Worm (Caenorhabditis elegans) whole organism, L2 larva: Measurements from ENCODE around the gene cup-4.

Experiments used
- C34F6.9 ChIP-seq: fragments of 150-350 bp; optimal IDR thresholded peaks from 2 replicates; lab custom pipeline; 2014; ENCODE audit warnings: missing biosample characterization, missing genetic modification characterization
- Y55F3AM.14 ChIP-seq: fragments of 200-800 bp; sonication (Bioruptor generic); optimal IDR thresholded peaks from 2 replicates; lab custom pipeline; 2018; ENCODE audit warnings: mild to moderate bottlenecking, missing genetic modification characterization, missing compliant biosample characterization
- ZK546.5 ChIP-seq: sonication (generic microtip); optimal IDR thresholded peaks from 2 replicates; lab custom pipeline; 2017; ENCODE audit warnings: missing biosample characterization, missing genetic modification characterization
- alr-1 ChIP-seq: fragments of 150-350 bp; optimal IDR thresholded peaks from 2 replicates; lab custom pipeline; 2014; ENCODE audit warnings: missing biosample characterization, missing genetic modification characterization
- blmp-1 ChIP-seq: sonication (generic microtip); optimal IDR thresholded peaks from 2 replicates; lab custom pipeline; 2017; ENCODE audit warnings: missing genetic modification characterization, mild to moderate bottlenecking, missing compliant biosample characterization, antibody characterized with exemption, moderate library complexity; ENCODE audit not compliant: insufficient read depth
- elt-1 ChIP-seq: fragments of 150-350 bp; optimal IDR thresholded peaks from 2 replicates; lab custom pipeline; 2014; ENCODE audit warnings: missing biosample characterization, missing genetic modification characterization
- elt-3 ChIP-seq: sonication (generic microtip); optimal IDR thresholded peaks from 2 replicates; lab custom pipeline; 2017; ENCODE audit warnings: missing biosample characterization, missing genetic modification characterization
- fos-1 ChIP-seq: fragments of 150-350 bp; optimal IDR thresholded peaks from 2 replicates; lab custom pipeline; 2014; ENCODE audit warnings: missing biosample characterization, missing genetic modification characterization
- gmeb-1 ChIP-seq: fragments of 150-350 bp; optimal IDR thresholded peaks from 2 replicates; lab custom pipeline; 2014; ENCODE audit warnings: missing biosample characterization, missing genetic modification characterization
- lin-11 ChIP-seq: fragments of 150-350 bp; sonication (generic microtip); optimal IDR thresholded peaks from 2 replicates; lab custom pipeline; 2014; ENCODE audit warnings: missing biosample characterization, missing genetic modification characterization, inconsistent platforms, mixed read lengths
- lin-13 ChIP-seq: fragments of 150-350 bp; optimal IDR thresholded peaks from 2 replicates; lab custom pipeline; 2014; ENCODE audit warnings: missing biosample characterization, missing genetic modification reagents, missing genetic modification characterization
- lsy-2 ChIP-seq, 2 experiments: fragments of 150-350 bp in 1 of 2; sonication (generic microtip) in 1 of 2; optimal IDR thresholded peaks; 2 replicates each; lab custom pipeline; 2014 to 2017; ENCODE audit warnings: missing biosample characterization in 2 of 2, missing genetic modification characterization in 2 of 2
- mab-5 ChIP-seq: fragments of 150-350 bp; optimal IDR thresholded peaks from 2 replicates; lab custom pipeline; 2014; ENCODE audit warnings: missing biosample characterization, missing genetic modification characterization
- mbf-1 ChIP-seq: sonication (generic microtip); optimal IDR thresholded peaks from 2 replicates; lab custom pipeline; 2017; ENCODE audit warnings: missing biosample characterization, missing genetic modification characterization
- nhr-11 ChIP-seq: fragments of 150-350 bp; optimal IDR thresholded peaks from 2 replicates; lab custom pipeline; 2014; ENCODE audit warnings: missing biosample characterization, missing genetic modification characterization
- nhr-12 ChIP-seq: fragments of 150-350 bp; optimal IDR thresholded peaks from 2 replicates; lab custom pipeline; 2014; ENCODE audit warnings: missing biosample characterization, missing genetic modification characterization
- nhr-129 ChIP-seq: fragments of 150-350 bp; optimal IDR thresholded peaks from 2 replicates; lab custom pipeline; 2014; ENCODE audit warnings: missing biosample characterization, missing genetic modification characterization
- nhr-21 ChIP-seq: fragments of 150-350 bp; optimal IDR thresholded peaks from 2 replicates; lab custom pipeline; 2014; ENCODE audit warnings: missing biosample characterization, missing genetic modification characterization
- nhr-237 ChIP-seq: fragments of 150-350 bp; optimal IDR thresholded peaks from 2 replicates; lab custom pipeline; 2014; ENCODE audit warnings: missing biosample characterization, missing genetic modification characterization
- nhr-25 ChIP-seq: fragments of 150-350 bp; sonication (generic microtip); optimal IDR thresholded peaks from 3 replicates; lab custom pipeline; 2014; ENCODE audit warnings: missing biosample characterization, missing genetic modification characterization
- nhr-6 ChIP-seq: fragments of 150-350 bp; optimal IDR thresholded peaks from 2 replicates; lab custom pipeline; 2014; ENCODE audit warnings: missing biosample characterization, missing genetic modification characterization
- nhr-77 ChIP-seq: fragments of 150-350 bp; optimal IDR thresholded peaks from 2 replicates; lab custom pipeline; 2014; ENCODE audit warnings: missing biosample characterization, missing genetic modification characterization
- skn-1 ChIP-seq: sonication (generic microtip); optimal IDR thresholded peaks from 2 replicates; lab custom pipeline; 2017; ENCODE audit warnings: missing biosample characterization, missing genetic modification characterization
- sma-3 ChIP-seq: sonication (generic microtip); optimal IDR thresholded peaks from 2 replicates; lab custom pipeline; 2016; ENCODE audit warnings: missing genetic modification reagents, missing genetic modification characterization, missing compliant biosample characterization
- sma-9 ChIP-seq, 2 experiments: fragments of 150-350 bp in 1 of 2; sonication (generic microtip) in 1 of 2; optimal IDR thresholded peaks; 2 replicates each; lab custom pipeline; 2014 to 2016; ENCODE audit warnings: missing genetic modification characterization in 2 of 2, mild to moderate bottlenecking in 1 of 2, missing biosample characterization in 1 of 2, missing compliant biosample characterization in 1 of 2, missing genetic modification reagents in 1 of 2, moderate library complexity in 1 of 2
- snpc-4 ChIP-seq: fragments of 150-350 bp; optimal IDR thresholded peaks from 2 replicates; lab custom pipeline; 2014; ENCODE audit warnings: missing biosample characterization, missing genetic modification characterization
- unc-39 ChIP-seq: fragments of 150-350 bp; optimal IDR thresholded peaks from 2 replicates; lab custom pipeline; 2014; ENCODE audit warnings: missing biosample characterization, missing genetic modification characterization
- unc-55 ChIP-seq: fragments of 150-350 bp; sonication (generic microtip); optimal IDR thresholded peaks from 3 replicates; lab custom pipeline; 2014; ENCODE audit warnings: missing biosample characterization, missing genetic modification reagents, missing genetic modification characterization
- zag-1 ChIP-seq: fragments of 150-350 bp; optimal IDR thresholded peaks from 2 replicates; lab custom pipeline; 2014; ENCODE audit warnings: missing biosample characterization, missing genetic modification characterization
- ztf-1 ChIP-seq: fragments of 200-800 bp; sonication (Bioruptor generic); conservative IDR thresholded peaks from 2 replicates; pipeline ENCODE4 v1.3.6; 2022; ENCODE audit warnings: missing genetic modification characterization, missing compliant biosample characterization

Gene cup-4

ce11 chrIII:7859313-7859712, 7.0 kb upstream of the cup-4 start, which contains the start of gene tomm-7:
Gene tomm-7 (plus strand): TSS chrIII:7859613.
- TF ChIP-seq unc-55 = no peak
- no peak for TF ChIP-seq zag-1 (tag; lab: Kevin White, UChicago)
- no peak for TF ChIP-seq blmp-1 (tag; lab: Kevin White, UChicago)
- TF ChIP-seq gmeb-1 (tag; lab: Kevin White, UChicago) = no peak
- no peak for TF ChIP-seq unc-39 (tag; lab: Kevin White, UChicago)

- TF ChIP-seq mab-5 (tag; lab: Kevin White, UChicago) (no peak), Y55F3AM.14 (GFP tag; lab: Kevin White, UChicago) (no peak), fos-1 (peak; percentile 10)
Observed at ce11 chrIII:7860885-7861284, 5.4 kb upstream of the cup-4 start, which contains the start of gene cuc-1. Gene cuc-1 (minus strand): TSS chrIII:7860985.

- peak; percentile 25 for TF ChIP-seq nhr-129 (tag; lab: Kevin White, UChicago)
- no peak for TF ChIP-seq nhr-11 (tag; lab: Kevin White, UChicago)
- no peak for TF ChIP-seq elt-1 (tag; lab: Kevin White, UChicago)
- TF ChIP-seq sma-9 (GFP tag; optimal IDR thresholded peaks at IDR 0.05; lab: Kevin White, UChicago) = no peak
- no peak for TF ChIP-seq sma-9 (tag; optimal IDR thresholded peaks at IDR 0.05; lab: Kevin White, UChicago)
- TF ChIP-seq nhr-6 (tag; lab: Kevin White, UChicago) = no peak
- TF ChIP-seq blmp-1 (tag; lab: Kevin White, UChicago) = no peak
- no peak for TF ChIP-seq mbf-1 (tag; lab: Kevin White, UChicago)
- peak in 1 of 2 experiments; percentile 59 for TF ChIP-seq lsy-2 (tag; optimal IDR thresholded peaks at IDR 0.05; lab: Kevin White, UChicago)
- TF ChIP-seq alr-1 (tag; lab: Kevin White, UChicago) = no peak
- no peak for TF ChIP-seq zag-1 (tag; lab: Kevin White, UChicago)
- TF ChIP-seq lin-13 (GFP tag; lab: Kevin White, UChicago) = peak; percentile 27
- no peak for TF ChIP-seq elt-3 (tag; lab: Kevin White, UChicago)
- TF ChIP-seq lin-11 (tag; lab: Kevin White, UChicago) = no peak
- no peak for TF ChIP-seq nhr-77 (tag; lab: Kevin White, UChicago)
- no peak for TF ChIP-seq ZK546.5 (tag; lab: Kevin White, UChicago)
- TF ChIP-seq gmeb-1 (tag; lab: Kevin White, UChicago) = no peak
- TF ChIP-seq nhr-21 (tag; lab: Kevin White, UChicago) = no peak
- TF ChIP-seq fos-1 = no peak
- peak; percentile 26 for TF ChIP-seq C34F6.9 (tag; lab: Kevin White, UChicago)
- TF ChIP-seq nhr-12 = no peak
Observed at ce11 chrIII:7861535-7862120, 4.7 kb upstream of the cup-4 start, which contains the start of gene snr-5. Gene snr-5 (plus strand): TSS chrIII:7862070.

ce11 chrIII:7865238-7865761, 989 bp upstream of the cup-4 start, which contains the start of gene slc-17.3:
Gene slc-17.3 (minus strand): TSS chrIII:7865288.
- TF ChIP-seq lin-11 (tag; lab: Kevin White, UChicago) (no peak), fos-1 (peak; percentile 27), unc-55 (no peak), nhr-129 (tag; lab: Kevin White, UChicago) (no peak), nhr-12 (no peak)

DNA sequence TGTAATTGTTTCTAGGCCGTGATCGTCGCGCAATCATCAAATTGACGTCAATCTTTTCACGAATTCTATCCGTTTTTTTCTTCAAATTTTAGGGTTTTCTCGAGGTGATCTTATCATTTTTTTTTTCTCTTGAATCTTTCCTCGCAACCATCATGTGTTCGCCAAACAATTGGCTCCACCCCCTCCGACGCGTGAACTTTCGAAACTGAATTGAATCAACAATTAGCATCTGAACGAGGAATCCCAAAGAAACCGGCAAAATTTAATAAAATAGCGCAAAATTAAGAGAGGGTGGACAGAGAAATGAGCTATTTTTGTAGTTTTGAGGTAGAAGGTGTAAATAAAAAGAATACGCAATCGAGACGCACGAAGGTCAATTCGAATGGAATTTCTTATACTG, 6.5 kb downstream of the cup-4 start:
- TF ChIP-seq elt-1 (tag; lab: Kevin White, UChicago) (no peak), nhr-237 (tag; lab: Kevin White, UChicago) (no peak), nhr-129 (tag; lab: Kevin White, UChicago) (peak; percentile 3), zag-1 (tag; lab: Kevin White, UChicago) (no peak), nhr-25 (tag; lab: Kevin White, UChicago) (peak; percentile 33), ztf-1 (no peak), skn-1 (tag; lab: Kevin White, UChicago) (no peak), elt-3 (tag; lab: Kevin White, UChicago) (no peak), fos-1 (peak; percentile 27), sma-3 (GFP tag; lab: Kevin White, UChicago) (peak; percentile 72), nhr-11 (tag; lab: Kevin White, UChicago) (no peak), ZK546.5 (tag; lab: Kevin White, UChicago) (no peak), snpc-4 (tag; lab: Kevin White, UChicago) (no peak), nhr-77 (tag; lab: Kevin White, UChicago) (no peak)
